Worm (Caenorhabditis elegans) whole organism, L1 larva: Measurements from ENCODE around the gene F29A7.8.

Experiments used
- C16A3.4 ChIP-seq: fragments of 150-350 bp; optimal IDR thresholded peaks from 2 replicates; lab custom pipeline; 2014; ENCODE audit warnings: missing biosample characterization, missing genetic modification characterization
- aha-1 ChIP-seq: fragments of 150-350 bp; optimal IDR thresholded peaks from 2 replicates; lab custom pipeline; 2014; ENCODE audit warnings: missing biosample characterization, missing genetic modification characterization
- alr-1 ChIP-seq: fragments of 200-800 bp; sonication (Bioruptor generic); optimal IDR thresholded peaks from 2 replicates; lab custom pipeline; 2018; ENCODE audit warnings: borderline replicate concordance, mild to moderate bottlenecking, missing genetic modification characterization, missing compliant biosample characterization
- aly-2 ChIP-seq: fragments of 150-350 bp; optimal IDR thresholded peaks from 2 replicates; lab custom pipeline; 2014; ENCODE audit warnings: missing biosample characterization, missing genetic modification characterization
- blmp-1 ChIP-seq: fragments of 150-350 bp; optimal IDR thresholded peaks from 2 replicates; lab custom pipeline; 2014; ENCODE audit warnings: missing biosample characterization, missing genetic modification characterization
- ceh-63 ChIP-seq: fragments of 200-800 bp; sonication (Bioruptor generic); optimal IDR thresholded peaks from 2 replicates; lab custom pipeline; 2018; ENCODE audit warnings: mild to moderate bottlenecking, missing genetic modification characterization, missing compliant biosample characterization
- ceh-88 ChIP-seq: fragments of 200-800 bp; sonication (Bioruptor generic); IDR thresholded peaks from 2 replicates; pipeline ENCODE4 v1.3.6; 2022; ENCODE audit warnings: missing genetic modification characterization, missing compliant biosample characterization
- ces-1 ChIP-seq: fragments of 150-350 bp; optimal IDR thresholded peaks from 2 replicates; lab custom pipeline; 2014; ENCODE audit warnings: missing biosample characterization, missing genetic modification reagents, missing genetic modification characterization
- efl-1 ChIP-seq, 4 experiments: fragments of 150-350 bp; optimal IDR thresholded peaks in 3 of 4; peaks in 1 of 4; 1 replicate in 1 of 4; 2 replicates in 3 of 4; lab custom pipeline; 2014; ENCODE audit warnings: missing biosample characterization in 2 of 4, missing genetic modification characterization in 2 of 4, missing genetic modification reagents in 2 of 4
- elt-3 ChIP-seq, 6 experiments: fragments of 150-350 bp in 1 of 6; sonication (generic microtip); optimal IDR thresholded peaks; 2 replicates each; lab custom pipeline; 2017 to 2018; ENCODE audit warnings: missing biosample characterization in 6 of 6, missing genetic modification characterization in 6 of 6, inconsistent platforms in 1 of 6
- ets-5 ChIP-seq: fragments of 200-800 bp; sonication (Bioruptor generic); IDR thresholded peaks from 2 replicates; pipeline ENCODE4 v1.3.6; 2022; ENCODE audit warnings: missing genetic modification characterization, missing compliant biosample characterization
- fkh-4 ChIP-seq: sonication (generic microtip); optimal IDR thresholded peaks from 2 replicates; lab custom pipeline; 2016; ENCODE audit warnings: missing compliant biosample characterization, missing genetic modification characterization, borderline replicate concordance
- grh-1 ChIP-seq: fragments of 200-800 bp; sonication (Bioruptor generic); IDR thresholded peaks from 2 replicates; pipeline ENCODE4 v1.3.6; 2022; ENCODE audit warnings: missing genetic modification reagents, missing genetic modification characterization, missing compliant biosample characterization
- hlh-17 ChIP-seq: fragments of 200-800 bp; sonication (Bioruptor generic); optimal IDR thresholded peaks from 2 replicates; lab custom pipeline; 2018; ENCODE audit warnings: missing genetic modification characterization, mild to moderate bottlenecking, missing compliant biosample characterization, moderate library complexity, borderline replicate concordance
- irx-1 ChIP-seq: sonication (generic microtip); optimal IDR thresholded peaks from 2 replicates; lab custom pipeline; 2016; ENCODE audit warnings: missing genetic modification characterization, missing compliant biosample characterization
- jun-1 ChIP-seq: fragments of 150-350 bp; optimal IDR thresholded peaks from 2 replicates; lab custom pipeline; 2014; ENCODE audit warnings: missing biosample characterization, missing genetic modification reagents, missing genetic modification characterization
- lin-14 ChIP-seq: fragments of 200-800 bp; sonication (Bioruptor generic); optimal IDR thresholded peaks from 2 replicates; lab custom pipeline; 2018; ENCODE audit warnings: mild to moderate bottlenecking, missing genetic modification characterization, moderate library complexity, missing compliant biosample characterization
- lin-15B ChIP-seq: fragments of 150-350 bp; sonication (generic microtip); optimal IDR thresholded peaks from 3 replicates; lab custom pipeline; 2014; ENCODE audit warnings: missing biosample characterization, missing genetic modification characterization
- lin-35 ChIP-seq, 2 experiments: fragments of 150-350 bp; optimal IDR thresholded peaks; 2 replicates each; lab custom pipeline; 2014; ENCODE audit warnings: missing biosample characterization in 2 of 2, missing genetic modification characterization in 2 of 2, missing genetic modification reagents in 2 of 2
- lsy-2 ChIP-seq, 2 experiments: fragments of 150-350 bp; optimal IDR thresholded peaks; 2 replicates each; lab custom pipeline; 2014; ENCODE audit warnings: missing biosample characterization in 2 of 2, missing genetic modification characterization in 2 of 2
- mab-9 ChIP-seq: fragments of 200-800 bp; sonication (Bioruptor generic); IDR thresholded peaks from 2 replicates; pipeline ENCODE4 v1.3.6; 2022; ENCODE audit warnings: missing genetic modification reagents, missing genetic modification characterization, missing compliant biosample characterization
- mdl-1 ChIP-seq, 2 experiments: fragments of 150-350 bp; optimal IDR thresholded peaks; 2 replicates each; lab custom pipeline; 2014 to 2017; ENCODE audit warnings: missing biosample characterization in 2 of 2, missing genetic modification characterization in 2 of 2, inconsistent platforms in 1 of 2
- nhr-12 ChIP-seq: sonication (generic microtip); optimal IDR thresholded peaks from 2 replicates; lab custom pipeline; 2017; ENCODE audit warnings: missing biosample characterization, missing genetic modification characterization
- nhr-19 ChIP-seq: fragments of 200-800 bp; sonication (Bioruptor generic); conservative IDR thresholded peaks from 2 replicates; pipeline ENCODE4 v1.3.6; 2022; ENCODE audit warnings: missing genetic modification characterization, missing compliant biosample characterization
- nhr-71 ChIP-seq: sonication (generic microtip); optimal IDR thresholded peaks from 2 replicates; lab custom pipeline; 2016; ENCODE audit warnings: mild to moderate bottlenecking, missing genetic modification characterization, moderate library complexity, missing compliant biosample characterization
- nhr-84 ChIP-seq: sonication (generic microtip); optimal IDR thresholded peaks from 2 replicates; lab custom pipeline; 2017; ENCODE audit warnings: missing biosample characterization, missing genetic modification characterization
- nhr-85 ChIP-seq: sonication (generic microtip); peaks from one replicate; lab custom pipeline; 2016; ENCODE audit warnings: missing genetic modification characterization, inconsistent platforms, missing compliant biosample characterization
- nhr-90 ChIP-seq: sonication (generic microtip); optimal IDR thresholded peaks from 2 replicates; lab custom pipeline; 2016; ENCODE audit warnings: mild to moderate bottlenecking, missing genetic modification characterization, missing compliant biosample characterization; ENCODE audit not compliant: poor library complexity
- pax-3 ChIP-seq: fragments of 200-800 bp; sonication (Bioruptor generic); optimal IDR thresholded peaks from 2 replicates; lab custom pipeline; 2018; ENCODE audit warnings: mild to moderate bottlenecking, missing genetic modification characterization, moderate library complexity, missing compliant biosample characterization
- pqm-1 ChIP-seq: sonication (generic microtip); optimal IDR thresholded peaks from 3 replicates; lab custom pipeline; 2017; ENCODE audit warnings: missing biosample characterization, missing genetic modification characterization
- rnt-1 ChIP-seq: sonication (generic microtip); optimal IDR thresholded peaks from 2 replicates; lab custom pipeline; 2016; ENCODE audit warnings: mild to moderate bottlenecking, missing genetic modification characterization, moderate library complexity, missing compliant biosample characterization
- sox-4 ChIP-seq: sonication (generic microtip); optimal IDR thresholded peaks from 2 replicates; lab custom pipeline; 2016; ENCODE audit warnings: missing genetic modification characterization, missing compliant biosample characterization
- tlp-1 ChIP-seq: fragments of 150-350 bp; optimal IDR thresholded peaks from 2 replicates; lab custom pipeline; 2014; ENCODE audit warnings: missing biosample characterization, missing genetic modification characterization
- unc-30 ChIP-seq: sonication (generic microtip); optimal IDR thresholded peaks from 2 replicates; lab custom pipeline; 2017; ENCODE audit warnings: missing biosample characterization, missing genetic modification characterization
- unc-98 ChIP-seq: fragments of 200-800 bp; sonication (Bioruptor generic); IDR thresholded peaks from 2 replicates; pipeline ENCODE4 v1.3.6; 2022; ENCODE audit warnings: missing genetic modification characterization, missing compliant biosample characterization
- vab-15 ChIP-seq: sonication (generic microtip); optimal IDR thresholded peaks from 2 replicates; lab custom pipeline; 2017; ENCODE audit warnings: missing genotype, mild to moderate bottlenecking, missing genetic modification characterization, missing compliant biosample characterization
- ztf-11 ChIP-seq, 2 experiments: sonication (generic microtip); optimal IDR thresholded peaks; 2 replicates each; lab custom pipeline; 2016 to 2017; ENCODE audit warnings: missing genetic modification characterization in 2 of 2, missing biosample characterization in 1 of 2, missing compliant biosample characterization in 1 of 2
- ztf-4 ChIP-seq: fragments of 150-350 bp; optimal IDR thresholded peaks from 2 replicates; lab custom pipeline; 2014; ENCODE audit warnings: missing biosample characterization, missing genetic modification characterization

Gene F29A7.8

DNA sequence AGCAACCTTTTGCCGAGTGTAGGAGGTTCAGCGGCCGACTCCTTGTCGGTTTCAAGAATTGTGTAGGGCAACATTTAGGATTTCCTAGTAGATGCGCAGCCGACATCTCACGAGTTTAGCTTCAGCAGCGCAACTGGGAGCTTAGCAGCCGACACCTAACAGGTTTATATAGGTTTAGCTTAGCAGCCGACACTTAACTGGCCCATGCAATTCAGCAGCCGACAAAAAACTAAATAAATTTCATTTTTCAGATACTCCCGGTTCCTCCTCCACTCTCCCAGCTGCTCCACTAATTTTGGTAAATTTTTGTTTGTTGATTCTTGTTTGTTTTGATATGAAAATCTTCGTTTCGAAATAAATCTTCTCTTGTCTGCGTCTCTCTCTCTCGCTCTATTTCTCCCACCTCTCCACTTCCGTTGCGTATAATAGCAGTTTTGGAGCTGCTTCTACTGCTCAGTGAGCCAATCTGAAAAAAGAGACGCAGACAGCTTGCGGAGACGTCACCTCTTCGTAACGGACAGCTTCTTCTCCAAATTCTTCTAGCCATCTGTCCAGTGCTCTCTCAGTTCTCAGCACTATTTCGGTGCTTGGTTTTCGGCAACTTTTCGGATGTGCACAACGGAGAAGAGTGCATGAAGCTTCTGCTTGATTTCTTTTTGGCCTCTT lies 9.8 kb downstream of the F29A7.8 start (continued):
- TF ChIP-seq ets-5 (GFP tag; lab: Robert Waterston, UW) (no peak), nhr-19 (peak; percentile 16), pqm-1 (tag; lab: Kevin White, UChicago) (no peak), lin-15B (tag; lab: Kevin White, UChicago) (no peak), efl-1 (optimal IDR thresholded peaks at IDR 0.05; lab: Kevin White, UChicago) (peak; percentile 54 to 64), efl-1 (GFP tag; optimal IDR thresholded peaks at IDR 0.05 in 1 of 2; lab: Kevin White, UChicago) (peak in 1 of 2 experiments; percentile 18), unc-98 (GFP tag; lab: Robert Waterston, UW) (no peak), rnt-1 (tag; lab: Kevin White, UChicago) (no peak), hlh-17 (GFP tag; lab: Kevin White, UChicago) (no peak), jun-1 (tag; lab: Kevin White, UChicago) (peak; percentile 47), lin-14 (peak; percentile 95), nhr-71 (tag; lab: Kevin White, UChicago) (peak; percentile 76), nhr-84 (tag; lab: Kevin White, UChicago) (no peak), C16A3.4 (no peak), ceh-63 (GFP tag; lab: Kevin White, UChicago) (no peak), lsy-2 (tag; optimal IDR thresholded peaks at IDR 0.05; lab: Kevin White, UChicago) (peak; percentile 48 to 62), pax-3 (tag; lab: Kevin White, UChicago) (no peak), elt-3 (tag; optimal IDR thresholded peaks at IDR 0.05; lab: Kevin White, UChicago) (no peak), ztf-11 (tag; optimal IDR thresholded peaks at IDR 0.05; lab: Kevin White, UChicago) (no peak), tlp-1 (no peak), vab-15 (tag; lab: Kevin White, UChicago) (no peak), alr-1 (tag; lab: Kevin White, UChicago) (no peak), nhr-90 (tag; lab: Kevin White, UChicago) (no peak), lin-35 (GFP tag; optimal IDR thresholded peaks at IDR 0.05; lab: Kevin White, UChicago) (peak in 1 of 2 experiments; percentile 31), unc-30 (tag; lab: Kevin White, UChicago) (no peak), mdl-1 (tag; optimal IDR thresholded peaks at IDR 0.05; lab: Kevin White, UChicago) (no peak), grh-1 (GFP tag; lab: Robert Waterston, UW) (no peak), aly-2 (no peak), sox-4 (tag; lab: Kevin White, UChicago) (peak; percentile 34), ces-1 (GFP tag; lab: Kevin White, UChicago) (no peak), irx-1 (tag; lab: Kevin White, UChicago) (no peak), ceh-88 (GFP tag; lab: Robert Waterston, UW) (no peak)

DNA sequence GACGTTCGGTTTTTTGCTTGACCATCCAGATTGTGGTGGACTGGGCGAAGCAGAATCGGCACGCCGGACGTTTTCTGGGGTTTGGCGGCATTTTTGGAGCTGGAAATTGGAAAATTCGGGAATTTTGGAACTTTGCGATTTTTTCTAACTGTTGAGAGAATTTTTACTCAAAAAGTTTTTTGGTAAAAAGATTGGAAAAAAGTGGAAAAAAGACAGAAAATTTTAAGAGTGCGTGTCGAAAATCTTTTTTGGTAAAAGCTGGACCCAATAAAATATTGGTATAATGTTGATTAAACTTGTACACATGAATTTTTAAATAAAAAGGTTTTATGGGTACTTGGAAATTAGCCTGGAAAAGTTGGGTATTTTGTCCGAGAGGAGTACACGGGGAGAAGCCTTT lies 15.6 kb downstream of the F29A7.8 start, which contains the start of gene T05A8.7:
Gene T05A8.7 (minus strand): TSS at position 101 of the 400 bp plus-strand sequence.
- TF ChIP-seq tlp-1 (no peak), mab-9 (GFP tag; lab: Robert Waterston, UW) (no peak), lin-15B (tag; lab: Kevin White, UChicago) (no peak), nhr-19 (no peak), ztf-4 (no peak), aha-1 (no peak), fkh-4 (tag; lab: Kevin White, UChicago) (no peak), lin-35 (GFP tag; optimal IDR thresholded peaks at IDR 0.05; lab: Kevin White, UChicago) (no peak), nhr-85 (tag; lab: Kevin White, UChicago) (no peak), nhr-12 (tag; lab: Kevin White, UChicago) (no peak), mdl-1 (tag; optimal IDR thresholded peaks at IDR 0.05; lab: Kevin White, UChicago) (no peak), blmp-1 (no peak)
